Fruit fly (Drosophila melanogaster): ENCODE results near the gene CG10211.

Gene CG10211

DNA sequence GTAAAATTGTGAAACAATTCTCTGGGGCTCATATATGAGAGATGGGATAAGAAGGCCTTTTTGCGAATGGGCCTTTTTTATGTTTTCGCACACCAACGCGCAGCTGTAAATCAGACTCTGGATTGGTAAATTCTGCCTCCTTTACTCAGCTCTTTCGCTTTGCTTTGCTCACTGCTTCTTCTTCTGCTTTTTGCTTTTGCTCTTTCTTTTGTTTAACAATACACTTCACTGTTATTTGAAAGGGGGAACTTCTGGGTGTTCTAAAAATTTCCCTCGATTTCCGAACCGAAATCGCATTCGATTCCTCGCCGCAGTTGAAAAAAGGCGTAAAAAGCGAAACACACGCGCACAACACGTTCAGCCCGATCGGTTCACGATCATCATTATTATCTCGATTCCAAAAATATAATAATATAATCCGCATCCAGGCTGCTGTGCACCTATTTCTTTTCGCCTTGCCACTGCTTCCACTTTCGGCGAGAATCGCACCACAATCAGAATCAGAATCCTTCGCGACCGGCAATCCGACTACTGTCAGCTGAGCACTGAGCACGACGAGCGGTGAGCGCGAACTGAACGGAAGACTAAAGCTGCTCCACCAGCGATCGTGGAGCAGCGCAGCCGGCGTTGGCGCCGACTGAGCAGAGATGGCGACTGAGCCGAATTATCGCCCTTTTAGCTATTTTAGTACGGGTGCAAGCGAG, 54.6 kb downstream of the CG10211 start:
- TF ChIP-seq Pif1A (GFP tag; optimal IDR thresholded peaks at IDR 0.05) = no peak
- no peak for TF ChIP-seq CG14655 (GFP tag; optimal IDR thresholded peaks at IDR 0.05)
- TF ChIP-seq CG8301 (tag; optimal IDR thresholded peaks at IDR 0.05) = no peak
- TF ChIP-seq CG15710 (tag; optimal IDR thresholded peaks at IDR 0.05) = no peak
- TF ChIP-seq Snoo (tag; optimal IDR thresholded peaks at IDR 0.05) = no peak
- no peak for TF ChIP-seq CG34367 (tag; optimal IDR thresholded peaks at IDR 0.05)
- TF ChIP-seq Pif1B (GFP tag; optimal IDR thresholded peaks at IDR 0.05) = peak; percentile 28
- no peak for TF ChIP-seq gl (tag; optimal IDR thresholded peaks at IDR 0.05)
- TF ChIP-seq fd96Ca (GFP tag; IDR thresholded peaks at IDR 0.05) = peak; percentile 29; the same call in 1 of the 3 replicates
- no peak for TF ChIP-seq CG8159 (tag; optimal IDR thresholded peaks at IDR 0.05)
- TF ChIP-seq CG32121 (GFP tag; IDR thresholded peaks at IDR 0.05) = peak; percentile 58; the same call in 1 of the 2 replicates
- no peak for TF ChIP-seq CG9948 (tag; optimal IDR thresholded peaks at IDR 0.05)
- no peak for TF ChIP-seq CG17806 (tag; optimal IDR thresholded peaks at IDR 0.05)
- TF ChIP-seq EcR (GFP tag; optimal IDR thresholded peaks at IDR 0.05) = peak; percentile 16
- TF ChIP-seq CG12605 (GFP tag; IDR thresholded peaks at IDR 0.05) = peak; percentile 48
- no peak; the same call in 1 of the 2 replicates for TF ChIP-seq rn (GFP tag; IDR thresholded peaks at IDR 0.05)
- no peak for TF ChIP-seq D1 (tag; optimal IDR thresholded peaks at IDR 0.05)
- TF ChIP-seq CG10348 (GFP tag; IDR thresholded peaks at IDR 0.05) = no peak
- TF ChIP-seq CG13204 (GFP tag; optimal IDR thresholded peaks at IDR 0.05) = peak; percentile 53
- peak; percentile 33; the same call in 1 of the 2 replicates for TF ChIP-seq Ets98B (GFP tag; IDR thresholded peaks at IDR 0.05)
- TF ChIP-seq CG4496 (GFP tag; IDR thresholded peaks at IDR 0.05) = peak; percentile 82

- TF ChIP-seq CG13204 (GFP tag; optimal IDR thresholded peaks at IDR 0.05) (peak; percentile 91), CG12605 (GFP tag; IDR thresholded peaks at IDR 0.05) (peak; percentile 89), CG15710 (tag; optimal IDR thresholded peaks at IDR 0.05) (peak; percentile 31), Pif1A (GFP tag; optimal IDR thresholded peaks at IDR 0.05) (peak; percentile 68), CG17806 (tag; optimal IDR thresholded peaks at IDR 0.05) (peak; percentile 23), CG4496 (GFP tag; IDR thresholded peaks at IDR 0.05) (peak; percentile 88), rn (GFP tag; IDR thresholded peaks at IDR 0.05) (0 out of 2 replicates have a peak, but pooled peaks have one; percentile 26), CG32121 (GFP tag; IDR thresholded peaks at IDR 0.05) (peak; percentile 78), CG14655 (GFP tag; optimal IDR thresholded peaks at IDR 0.05) (peak; percentile 84), CG9948 (tag; optimal IDR thresholded peaks at IDR 0.05) (no peak), CG8159 (tag; optimal IDR thresholded peaks at IDR 0.05) (peak; percentile 6), gl (tag; optimal IDR thresholded peaks at IDR 0.05) (peak; percentile 88), Ets98B (GFP tag; IDR thresholded peaks at IDR 0.05) (no peak; the same call in none of the 2 replicates), Pif1B (GFP tag; optimal IDR thresholded peaks at IDR 0.05) (peak; percentile 79), fd96Ca (GFP tag; IDR thresholded peaks at IDR 0.05) (peak; percentile 80), CG34367 (tag; optimal IDR thresholded peaks at IDR 0.05) (peak; percentile 45), Snoo (tag; optimal IDR thresholded peaks at IDR 0.05) (peak; percentile 61), EcR (GFP tag; optimal IDR thresholded peaks at IDR 0.05) (peak; percentile 37), CG8301 (tag; optimal IDR thresholded peaks at IDR 0.05) (peak; percentile 76), D1 (tag; optimal IDR thresholded peaks at IDR 0.05) (no peak), CG10348 (GFP tag; IDR thresholded peaks at IDR 0.05) (no peak)
These were observed 55.3 kb downstream of the CG10211 start for dm6 chr2L:18572428-18573136.

DNA sequence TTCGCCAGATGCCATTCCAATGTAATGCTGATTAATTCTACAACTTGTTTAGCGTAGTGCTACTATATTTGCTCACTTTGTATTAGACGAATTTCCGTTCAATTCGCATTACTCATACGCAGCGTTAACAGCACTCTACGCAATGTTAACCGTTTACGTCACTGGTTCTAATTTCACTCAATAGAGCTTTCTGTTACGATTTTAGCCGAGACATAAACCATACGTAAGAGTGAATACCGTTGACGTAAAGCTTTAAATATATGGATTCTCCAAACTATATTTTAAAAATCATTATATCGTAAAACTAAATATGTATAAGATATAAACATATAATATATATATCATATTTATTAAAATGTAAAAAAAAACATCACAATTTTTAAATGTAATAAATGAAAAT, 59.0 kb downstream of the CG10211 start:
- TF ChIP-seq gl (tag; optimal IDR thresholded peaks at IDR 0.05) = no peak
- no peak for TF ChIP-seq CG13204 (GFP tag; optimal IDR thresholded peaks at IDR 0.05)
- TF ChIP-seq CG8301 (tag; optimal IDR thresholded peaks at IDR 0.05) = no peak
- TF ChIP-seq rn (GFP tag; IDR thresholded peaks at IDR 0.05) = no peak
- TF ChIP-seq Pif1A (GFP tag; optimal IDR thresholded peaks at IDR 0.05) = no peak
- no peak for TF ChIP-seq CG12605 (GFP tag; IDR thresholded peaks at IDR 0.05)
- TF ChIP-seq CG14655 (GFP tag; optimal IDR thresholded peaks at IDR 0.05) = no peak
- no peak for TF ChIP-seq Snoo (tag; optimal IDR thresholded peaks at IDR 0.05)
- TF ChIP-seq Ets98B (GFP tag; IDR thresholded peaks at IDR 0.05) = no peak
- TF ChIP-seq CG10348 (GFP tag; IDR thresholded peaks at IDR 0.05) = no peak
- TF ChIP-seq EcR (GFP tag; optimal IDR thresholded peaks at IDR 0.05) = no peak

All from whole organism, pupa.